Worm (Caenorhabditis elegans): ENCODE results near the gene Y39A1A.27.

Gene Y39A1A.27

DNA sequence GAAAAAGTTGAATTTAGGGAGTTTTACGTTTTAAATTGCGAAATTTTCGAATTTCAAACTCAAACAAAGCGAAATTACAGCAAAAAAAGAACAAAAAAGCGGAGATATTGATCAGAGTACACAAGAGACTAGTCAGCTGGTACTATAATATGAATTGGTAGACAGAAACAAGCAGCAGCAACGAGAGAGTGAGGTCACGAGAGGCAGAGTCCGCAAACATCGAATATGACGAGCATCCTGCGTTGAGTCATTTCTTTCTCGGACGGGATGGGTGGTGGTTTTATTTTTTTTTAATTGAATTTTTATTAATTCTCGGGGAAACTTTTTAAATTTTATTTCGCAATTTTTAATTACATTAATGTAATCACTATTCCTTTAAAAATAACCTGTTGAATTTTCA, 39.1 kb upstream of the Y39A1A.27 start (continued):
- TF ChIP-seq mdl-1 (tag; optimal IDR thresholded peaks at IDR 0.05) (peak in 1 of 2 experiments; percentile 85), vab-15 (tag; optimal IDR thresholded peaks at IDR 0.05) (peak; percentile 13), F16B12.6 (tag; optimal IDR thresholded peaks at IDR 0.05) (peak; percentile 95), unc-86 (tag; optimal IDR thresholded peaks at IDR 0.05) (peak; percentile 57), hlh-4 (tag; optimal IDR thresholded peaks at IDR 0.05) (no peak), blmp-1 (tag; optimal IDR thresholded peaks at IDR 0.05) (peak; percentile 59), C04F5.9 (tag; optimal IDR thresholded peaks at IDR 0.05) (peak; percentile 11), ztf-4 (tag; optimal IDR thresholded peaks at IDR 0.05) (peak; percentile 15), mab-9 (GFP tag; IDR thresholded peaks at IDR 0.05) (0 out of 2 replicates have a peak, but pooled peaks have one; percentile 31), ama-1 (optimal IDR thresholded peaks at IDR 0.05) (no peak), nhr-85 (tag) (peak; percentile 83), egl-13 (tag; optimal IDR thresholded peaks at IDR 0.05) (peak; percentile 40), sptf-1 (tag; optimal IDR thresholded peaks at IDR 0.05) (no peak), unc-30 (tag; optimal IDR thresholded peaks at IDR 0.05) (no peak), lin-39 (tag; optimal IDR thresholded peaks at IDR 0.05) (peak; percentile 52), snu-23 (GFP tag; optimal IDR thresholded peaks at IDR 0.05) (peak; percentile 89), efl-1 (optimal IDR thresholded peaks at IDR 0.05) (peak; percentile 71 to 73), efl-1 (GFP tag; optimal IDR thresholded peaks at IDR 0.05 in 1 of 2) (peak; percentile 74 to 97), jun-1 (tag; optimal IDR thresholded peaks at IDR 0.05) (peak; percentile 46), skn-1 (tag; optimal IDR thresholded peaks at IDR 0.05) (peak; percentile 68)

DNA sequence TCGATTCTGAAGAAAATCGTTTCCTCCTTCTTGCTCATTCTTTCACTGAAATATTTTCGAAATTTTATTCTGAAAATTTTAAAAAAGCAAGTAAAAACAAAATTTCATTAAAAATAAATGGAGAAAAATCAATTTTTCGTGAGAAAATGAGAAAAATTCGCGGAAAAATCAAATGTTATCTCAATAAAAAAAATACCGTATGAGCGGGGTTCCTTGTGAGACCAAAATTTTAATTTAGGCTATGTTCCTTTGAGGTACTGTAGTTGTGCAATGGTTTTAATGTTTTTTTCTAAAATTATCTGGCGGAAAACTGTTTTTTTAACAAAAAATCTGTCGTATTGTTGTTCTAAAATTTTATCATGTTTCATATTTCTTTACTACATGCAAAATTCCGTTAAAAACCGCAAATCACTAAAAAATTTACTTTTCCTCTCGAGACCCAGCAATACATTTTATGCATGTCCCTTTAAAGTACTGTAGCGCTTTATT, 38.6 kb upstream of the Y39A1A.27 start, which contains the start of gene epg-6:
Gene epg-6, minus strand, starts transcription at position 51 of the 489 bp plus-strand sequence.
- no peak for TF ChIP-seq ceh-8 (GFP tag; optimal IDR thresholded peaks at IDR 0.05)
- no peak for TF ChIP-seq C16A3.4 (tag; optimal IDR thresholded peaks at IDR 0.05)
- no peak for TF ChIP-seq tbx-2 (tag; optimal IDR thresholded peaks at IDR 0.05)
- TF ChIP-seq egl-27 (tag; optimal IDR thresholded peaks at IDR 0.05): no peak
- TF ChIP-seq lin-39 (tag; optimal IDR thresholded peaks at IDR 0.05): no peak
- TF ChIP-seq nhr-85 (tag): no peak
- TF ChIP-seq elt-2 (tag; optimal IDR thresholded peaks at IDR 0.05): no peak
- no peak for TF ChIP-seq pax-3 (tag; optimal IDR thresholded peaks at IDR 0.05)
- no peak for TF ChIP-seq ztf-4 (tag; optimal IDR thresholded peaks at IDR 0.05)
- TF ChIP-seq ceh-88 (GFP tag; IDR thresholded peaks at IDR 0.05): no peak
- no peak for TF ChIP-seq nhr-19 (GFP tag; conservative IDR thresholded peaks at IDR 0.05)
- TF ChIP-seq unc-62 (GFP tag; optimal IDR thresholded peaks at IDR 0.05): no peak
- TF ChIP-seq mep-1 (tag; optimal IDR thresholded peaks at IDR 0.05): no peak
- TF ChIP-seq zag-1 (tag; optimal IDR thresholded peaks at IDR 0.05): no peak
- no peak for TF ChIP-seq C04F5.9 (tag; optimal IDR thresholded peaks at IDR 0.05)

DNA sequence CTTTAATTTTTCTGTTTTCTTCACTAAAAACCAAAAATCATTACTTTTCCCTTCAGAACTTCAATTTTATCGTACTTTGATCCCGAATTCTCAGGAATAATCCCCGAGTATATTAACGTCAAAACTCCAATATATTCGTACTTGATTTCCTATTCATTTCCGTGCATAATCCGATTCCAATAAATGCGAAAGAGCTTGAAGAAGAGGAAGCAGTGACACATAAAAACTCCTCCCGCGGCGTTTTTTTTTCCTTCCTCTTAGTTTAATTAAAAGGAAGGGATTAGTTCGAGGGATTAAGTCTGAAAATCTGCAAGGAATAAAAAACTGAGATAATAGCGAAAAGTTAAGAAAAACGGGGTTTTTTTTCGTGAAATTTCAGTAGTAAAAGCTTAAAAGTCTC, 37.9 kb upstream of the Y39A1A.27 start:
- peak; percentile 20 for TF ChIP-seq swsn-7 (tag; optimal IDR thresholded peaks at IDR 0.05)
- TF ChIP-seq fkh-4 (tag; optimal IDR thresholded peaks at IDR 0.05; ENCODE audit: borderline replicate concordance): no peak
- TF ChIP-seq ceh-88 (GFP tag; IDR thresholded peaks at IDR 0.05): no peak
- no peak for TF ChIP-seq nhr-77 (tag; optimal IDR thresholded peaks at IDR 0.05)
- TF ChIP-seq nhr-19 (GFP tag; conservative IDR thresholded peaks at IDR 0.05): no peak
- no peak for TF ChIP-seq efl-1 (optimal IDR thresholded peaks at IDR 0.05)
- no peak for TF ChIP-seq efl-1 (GFP tag; optimal IDR thresholded peaks at IDR 0.05 in 1 of 2)
- no peak for TF ChIP-seq fkh-10 (GFP tag; optimal IDR thresholded peaks at IDR 0.05)
- TF ChIP-seq zag-1 (tag; optimal IDR thresholded peaks at IDR 0.05): no peak
- no peak for TF ChIP-seq dpl-1 (GFP tag; optimal IDR thresholded peaks at IDR 0.05)
- TF ChIP-seq grh-1 (GFP tag; IDR thresholded peaks at IDR 0.05): no peak
- TF ChIP-seq xbp-1 (tag; optimal IDR thresholded peaks at IDR 0.05): no peak
- no peak for TF ChIP-seq nhr-84 (tag; optimal IDR thresholded peaks at IDR 0.05)
- no peak for TF ChIP-seq jun-1 (tag; optimal IDR thresholded peaks at IDR 0.05)
- TF ChIP-seq skn-1 (tag; optimal IDR thresholded peaks at IDR 0.05): no peak
- TF ChIP-seq ces-1 (GFP tag; optimal IDR thresholded peaks at IDR 0.05): no peak
- no peak for TF ChIP-seq nhr-85 (tag)
- TF ChIP-seq nhr-28 (tag; optimal IDR thresholded peaks at IDR 0.05): no peak
- TF ChIP-seq unc-62 (GFP tag; optimal IDR thresholded peaks at IDR 0.05): no peak
- no peak for TF ChIP-seq elt-3 (tag; optimal IDR thresholded peaks at IDR 0.05)
- TF ChIP-seq nhr-20 (tag; optimal IDR thresholded peaks at IDR 0.05): peak; percentile 6
- no peak for TF ChIP-seq blmp-1 (tag; optimal IDR thresholded peaks at IDR 0.05)
- no peak for TF ChIP-seq ceh-63 (GFP tag; optimal IDR thresholded peaks at IDR 0.05)
- peak; percentile 53 for TF ChIP-seq nhr-71 (tag; optimal IDR thresholded peaks at IDR 0.05)
- TF ChIP-seq snpc-4 (tag; optimal IDR thresholded peaks at IDR 0.05): no peak
- peak; percentile 4 for TF ChIP-seq sox-4 (tag; optimal IDR thresholded peaks at IDR 0.05)
- TF ChIP-seq Y116A8C.19 (tag; optimal IDR thresholded peaks at IDR 0.05; ENCODE audit: borderline replicate concordance): no peak
- no peak for TF ChIP-seq lin-15B (tag; optimal IDR thresholded peaks at IDR 0.05)
- no peak for TF ChIP-seq pqm-1 (tag; optimal IDR thresholded peaks at IDR 0.05)

Data from whole organism, L1 larva.